Fruit fly (Drosophila melanogaster) whole organism, prepupa: ENCODE results near the gene bgm.

Experiments used
- Blimp-1 ChIP-seq: fragments of 200-800 bp; sonication (Bioruptor generic); optimal IDR thresholded peaks from 3 replicates; lab custom pipeline; 2017; ENCODE audit warnings: missing biosample characterization, missing genetic modification characterization, mild to moderate bottlenecking, moderate library complexity, missing genetic modification reagents
- CG10631 ChIP-seq: fragments of 200-800 bp; sonication (Bioruptor generic); optimal IDR thresholded peaks from 2 replicates; lab custom pipeline; 2016; ENCODE audit warnings: missing biosample characterization, missing genetic modification characterization
- CG10669 ChIP-seq: fragments of 200-800 bp; sonication (Bioruptor generic); optimal IDR thresholded peaks from 3 replicates; lab custom pipeline; 2018; ENCODE audit warnings: missing biosample characterization, mild to moderate bottlenecking, missing genetic modification characterization, moderate library complexity
- CG11294 ChIP-seq: fragments of 200-800 bp; sonication (Bioruptor generic); IDR thresholded peaks from 2 replicates; pipeline ENCODE4 v1.3.6; 2022; ENCODE audit warnings: missing biosample characterization, missing genetic modification characterization
- CG11762 ChIP-seq: fragments of 200-800 bp; sonication (Bioruptor generic); optimal IDR thresholded peaks from 3 replicates; lab custom pipeline; 2016; ENCODE audit warnings: missing biosample characterization, missing genetic modification characterization; ENCODE audit not compliant: insufficient read depth
- CG15336 ChIP-seq: fragments of 200-800 bp; sonication (Bioruptor generic); IDR thresholded peaks from 2 replicates; pipeline ENCODE4 v1.3.6; 2022; ENCODE audit warnings: missing biosample characterization, missing genetic modification characterization
- CG1621 ChIP-seq: fragments of 200-800 bp; sonication (Bioruptor generic); optimal IDR thresholded peaks from 3 replicates; lab custom pipeline; 2018; ENCODE audit warnings: missing biosample characterization, mild to moderate bottlenecking, missing genetic modification characterization
- CG16779 ChIP-seq: fragments of 200-800 bp; sonication (Bioruptor generic); optimal IDR thresholded peaks from 3 replicates; lab custom pipeline; 2017; ENCODE audit warnings: missing biosample characterization, mild to moderate bottlenecking, missing genetic modification characterization
- CG31627 ChIP-seq: fragments of 200-800 bp; sonication (Bioruptor generic); optimal IDR thresholded peaks from 3 replicates; lab custom pipeline; 2016; ENCODE audit warnings: missing biosample characterization, missing genetic modification characterization
- CG32006 ChIP-seq: fragments of 200-800 bp; sonication (Bioruptor generic); optimal IDR thresholded peaks from 3 replicates; lab custom pipeline; 2017; ENCODE audit warnings: missing biosample characterization, mild to moderate bottlenecking, missing genetic modification characterization
- CG34406 ChIP-seq: fragments of 200-800 bp; sonication (Bioruptor generic); optimal IDR thresholded peaks from 3 replicates; lab custom pipeline; 2016; ENCODE audit warnings: missing biosample characterization, missing genetic modification characterization
- CG4318 ChIP-seq: fragments of 200-800 bp; sonication (Bioruptor generic); optimal IDR thresholded peaks from 3 replicates; lab custom pipeline; 2017; ENCODE audit warnings: missing biosample characterization, mild to moderate bottlenecking, missing genetic modification characterization
- CG6163 ChIP-seq: fragments of 200-800 bp; sonication (Bioruptor generic); IDR thresholded peaks from 3 replicates; pipeline ENCODE4 v1.3.6; 2022; ENCODE audit warnings: missing biosample characterization, missing genetic modification characterization
- CG6276 ChIP-seq: fragments of 200-800 bp; sonication (Bioruptor generic); optimal IDR thresholded peaks from 2 replicates; lab custom pipeline; 2017; ENCODE audit warnings: missing biosample characterization, mild to moderate bottlenecking, missing genetic modification characterization
- CG6792 ChIP-seq: fragments of 200-800 bp; sonication (Bioruptor generic); optimal IDR thresholded peaks from 3 replicates; lab custom pipeline; 2016; ENCODE audit warnings: missing biosample characterization, missing genetic modification characterization
- CG6854 ChIP-seq: fragments of 200-800 bp; sonication (Bioruptor generic); optimal IDR thresholded peaks from 2 replicates; lab custom pipeline; 2017; ENCODE audit warnings: missing biosample characterization, mild to moderate bottlenecking, missing genetic modification characterization
- CG7368 ChIP-seq: fragments of 200-800 bp; sonication (Bioruptor generic); optimal IDR thresholded peaks from 3 replicates; lab custom pipeline; 2016; ENCODE audit warnings: missing biosample characterization, missing genetic modification characterization
- CG8119 ChIP-seq: fragments of 200-800 bp; sonication (Bioruptor generic); IDR thresholded peaks from 3 replicates; pipeline ENCODE4 v1.3.6; 2022; ENCODE audit warnings: missing biosample characterization, missing genetic modification characterization
- CG8319 ChIP-seq: fragments of 200-800 bp; sonication (Bioruptor generic); optimal IDR thresholded peaks from 3 replicates; lab custom pipeline; 2016; ENCODE audit warnings: missing biosample characterization, missing genetic modification characterization
- CG9139 ChIP-seq: fragments of 200-800 bp; sonication (Bioruptor generic); optimal IDR thresholded peaks from 3 replicates; lab custom pipeline; 2017; ENCODE audit warnings: missing biosample characterization, mild to moderate bottlenecking, missing genetic modification characterization
- Eip75B ChIP-seq: fragments of 200-800 bp; sonication (Bioruptor generic); optimal IDR thresholded peaks from 3 replicates; lab custom pipeline; 2016; ENCODE audit warnings: missing biosample characterization, missing genetic modification characterization
- Eip78C ChIP-seq: fragments of 200-800 bp; sonication (Bioruptor generic); peaks from one replicate; lab custom pipeline; 2016; ENCODE audit warnings: missing biosample characterization, missing genetic modification characterization
- Ets21C ChIP-seq: fragments of 200-800 bp; sonication (Bioruptor generic); optimal IDR thresholded peaks from 3 replicates; lab custom pipeline; 2016; ENCODE audit warnings: missing biosample characterization, missing genetic modification characterization
- Ets96B ChIP-seq: fragments of 200-800 bp; optimal IDR thresholded peaks from 2 replicates; lab custom pipeline; 2019; ENCODE audit warnings: missing biosample characterization, mild to moderate bottlenecking, missing genetic modification characterization, moderate library complexity
- Hr38 ChIP-seq: sonication (Bioruptor generic); optimal IDR thresholded peaks from 2 replicates; lab custom pipeline; 2016; ENCODE audit warnings: missing biosample characterization, missing genetic modification characterization
- Hr39 ChIP-seq: fragments of 200-800 bp; sonication (Bioruptor generic); optimal IDR thresholded peaks from 2 replicates; lab custom pipeline; 2016; ENCODE audit warnings: missing biosample characterization, missing genetic modification characterization
- Hr4 ChIP-seq: fragments of 200-800 bp; sonication (Bioruptor generic); optimal IDR thresholded peaks from 3 replicates; lab custom pipeline; 2016; ENCODE audit warnings: missing biosample characterization, missing genetic modification characterization
- OdsH ChIP-seq: fragments of 200-800 bp; sonication (Bioruptor generic); optimal IDR thresholded peaks from 3 replicates; lab custom pipeline; 2016; ENCODE audit warnings: missing biosample characterization, missing genetic modification characterization
- Smox ChIP-seq: fragments of 200-800 bp; sonication (Bioruptor generic); optimal IDR thresholded peaks from 3 replicates; lab custom pipeline; 2016; ENCODE audit warnings: missing biosample characterization, missing genetic modification characterization
- Sox14 ChIP-seq: fragments of 200-800 bp; sonication (Bioruptor generic); optimal IDR thresholded peaks from 3 replicates; lab custom pipeline; 2016; ENCODE audit warnings: missing biosample characterization, missing genetic modification characterization
- achi ChIP-seq: fragments of 200-800 bp; sonication (Bioruptor generic); optimal IDR thresholded peaks from 3 replicates; lab custom pipeline; 2016; ENCODE audit warnings: missing biosample characterization, missing genetic modification characterization
- acj6 ChIP-seq: fragments of 200-800 bp; sonication (Bioruptor generic); optimal IDR thresholded peaks from 3 replicates; lab custom pipeline; 2016; ENCODE audit warnings: missing biosample characterization, missing genetic modification characterization
- cyc ChIP-seq: fragments of 200-800 bp; sonication (Bioruptor generic); optimal IDR thresholded peaks from 3 replicates; lab custom pipeline; 2016; ENCODE audit warnings: missing biosample characterization, missing genetic modification characterization
- dac ChIP-seq: fragments of 200-800 bp; sonication (Bioruptor generic); optimal IDR thresholded peaks from 2 replicates; lab custom pipeline; 2017; ENCODE audit warnings: missing biosample characterization, mild to moderate bottlenecking, missing genetic modification characterization
- dsx ChIP-seq: fragments of 200-800 bp; optimal IDR thresholded peaks from 3 replicates; lab custom pipeline; 2019; ENCODE audit warnings: missing biosample characterization, mild to moderate bottlenecking, missing genetic modification characterization, moderate library complexity; ENCODE audit not compliant: poor library complexity, severe bottlenecking
- eg ChIP-seq: fragments of 200-800 bp; sonication (Bioruptor generic); IDR thresholded peaks from 3 replicates; pipeline ENCODE4 v1.3.6; 2022; ENCODE audit warnings: missing biosample characterization, missing genetic modification characterization
- fd59A ChIP-seq: fragments of 200-800 bp; sonication (Bioruptor generic); optimal IDR thresholded peaks from 2 replicates; lab custom pipeline; 2017; ENCODE audit warnings: missing biosample characterization, mild to moderate bottlenecking, missing genetic modification characterization, missing genetic modification reagents
- fkh ChIP-seq: fragments of 200-800 bp; sonication (Bioruptor generic); optimal IDR thresholded peaks from 3 replicates; lab custom pipeline; 2017; ENCODE audit warnings: missing biosample characterization, mild to moderate bottlenecking, missing genetic modification characterization, moderate library complexity
- lz ChIP-seq: fragments of 200-800 bp; sonication (Bioruptor generic); optimal IDR thresholded peaks from 3 replicates; lab custom pipeline; 2016; ENCODE audit warnings: missing biosample characterization, missing genetic modification characterization
- net ChIP-seq: fragments of 200-800 bp; sonication (Bioruptor generic); optimal IDR thresholded peaks from 3 replicates; lab custom pipeline; 2016; ENCODE audit warnings: missing biosample characterization, missing genetic modification characterization
- pdm3 ChIP-seq: fragments of 200-800 bp; sonication (Bioruptor generic); optimal IDR thresholded peaks from 3 replicates; lab custom pipeline; 2016; ENCODE audit warnings: missing biosample characterization, missing genetic modification characterization
- salr ChIP-seq, 2 experiments: fragments of 200-800 bp; sonication (Bioruptor generic); optimal IDR thresholded peaks; 3 replicates each; lab custom pipeline; 2016 to 2018; ENCODE audit warnings: missing biosample characterization in 2 of 2, missing genetic modification characterization in 2 of 2, mild to moderate bottlenecking in 1 of 2
- spab ChIP-seq: fragments of 200-800 bp; sonication (Bioruptor generic); optimal IDR thresholded peaks from 2 replicates; lab custom pipeline; 2017; ENCODE audit warnings: missing biosample characterization, mild to moderate bottlenecking, missing genetic modification characterization, missing genetic modification reagents
- ss ChIP-seq, 2 experiments: fragments of 200-800 bp; sonication (Bioruptor generic); optimal IDR thresholded peaks; 2 replicates in 1 of 2; 3 replicates in 1 of 2; lab custom pipeline; 2017 to 2018; ENCODE audit warnings: mild to moderate bottlenecking in 2 of 2, missing biosample characterization in 2 of 2, missing genetic modification characterization in 2 of 2, moderate library complexity in 1 of 2
- svp ChIP-seq: fragments of 200-800 bp; sonication (Bioruptor generic); peaks from one replicate; lab custom pipeline; 2016; ENCODE audit warnings: missing biosample characterization, missing genetic modification characterization

The bgm gene

dm6 chr2L:14024051-14024745, 11.4 kb downstream of the bgm start (continued):
- TF ChIP-seq CG8119 (GFP tag; lab: Robert Waterston, UW) (peak; percentile 72), eg (GFP tag; lab: Robert Waterston, UW) (peak; percentile 88), CG6792 (peak; percentile 81), CG1621 (tag; lab: Kevin White, UChicago) (peak; percentile 75), CG32006 (GFP tag; lab: Kevin White, UChicago) (peak; percentile 21), Eip75B (GFP tag; lab: Kevin White, UChicago) (peak; percentile 60), CG34406 (GFP tag; lab: Kevin White, UChicago) (peak; percentile 77), Hr4 (GFP tag; lab: Kevin White, UChicago) (peak; percentile 20), Blimp-1 (GFP tag; lab: Kevin White, UChicago) (peak; percentile 92), CG7368 (peak; percentile 83), spab (peak; percentile 74), Smox (peak; percentile 79), CG6163 (peak; percentile 91), pdm3 (GFP tag; lab: Kevin White, UChicago) (peak; percentile 72), Hr39 (GFP tag; lab: Kevin White, UChicago) (peak; percentile 44), acj6 (GFP tag; lab: Kevin White, UChicago) (peak; percentile 75), CG9139 (GFP tag; lab: Kevin White, UChicago) (peak; percentile 66), svp (GFP tag; lab: Kevin White, UChicago) (peak; percentile 69), cyc (GFP tag; lab: Kevin White, UChicago) (peak; percentile 58), CG8319 (GFP tag; lab: Kevin White, UChicago) (peak; percentile 51), fd59A (GFP tag; lab: Kevin White, UChicago) (peak; percentile 21), CG10631 (GFP tag; lab: Kevin White, UChicago) (peak; percentile 86), CG10669 (peak; percentile 55), Ets21C (GFP tag; lab: Kevin White, UChicago) (peak; percentile 49), CG31627 (peak; percentile 69), Hr38 (GFP tag; lab: Kevin White, UChicago) (peak; percentile 85), CG11762 (GFP tag; lab: Kevin White, UChicago) (peak; percentile 79), Ets96B (tag; lab: Kevin White, UChicago) (peak; percentile 12), fkh (GFP tag; lab: Kevin White, UChicago) (peak; percentile 100)

dm6 chr2L:14024746-14025105, 11.9 kb downstream of the bgm start:
- TF ChIP-seq eg (GFP tag; lab: Robert Waterston, UW) = peak; percentile 54; the same call in 2 of the 3 replicates
- peak; percentile 3 for TF ChIP-seq CG31627
- TF ChIP-seq lz (GFP tag; lab: Kevin White, UChicago) = peak; percentile 31
- TF ChIP-seq fkh (GFP tag; lab: Kevin White, UChicago) = no peak
- TF ChIP-seq CG32006 (GFP tag; lab: Kevin White, UChicago) = peak; percentile 80
- peak; percentile 45 for TF ChIP-seq CG10631 (GFP tag; lab: Kevin White, UChicago)
- no peak for TF ChIP-seq CG16779
- peak; percentile 51 for TF ChIP-seq Eip78C
- TF ChIP-seq salr (GFP tag; optimal IDR thresholded peaks at IDR 0.05; lab: Kevin White, UChicago) = peak in 1 of 2 experiments; percentile 15
- peak; percentile 34 for TF ChIP-seq CG6276 (GFP tag; lab: Kevin White, UChicago)
- peak; percentile 58 for TF ChIP-seq CG11294
- peak; percentile 14 for TF ChIP-seq dac (GFP tag; lab: Kevin White, UChicago)
- TF ChIP-seq ss (GFP tag; optimal IDR thresholded peaks at IDR 0.05; lab: Kevin White, UChicago) = no peak
- peak; percentile 4 for TF ChIP-seq net
- peak; percentile 79 for TF ChIP-seq Hr4 (GFP tag; lab: Kevin White, UChicago)
- no peak for TF ChIP-seq CG6854
- TF ChIP-seq Sox14 (GFP tag; lab: Kevin White, UChicago) = peak; percentile 19
- no peak for TF ChIP-seq dsx (GFP tag; lab: Kevin White, UChicago)
- TF ChIP-seq achi (GFP tag; lab: Kevin White, UChicago) = peak; percentile 17
- TF ChIP-seq CG15336 (GFP tag; lab: Robert Waterston, UW) = peak; percentile 71
- peak; percentile 55 for TF ChIP-seq OdsH
- TF ChIP-seq acj6 (GFP tag; lab: Kevin White, UChicago) = peak; percentile 12
- TF ChIP-seq Smox = no peak
- peak; percentile 27 for TF ChIP-seq svp (GFP tag; lab: Kevin White, UChicago)
- peak; percentile 51; the same call in 1 of the 3 replicates for TF ChIP-seq CG8119 (GFP tag; lab: Robert Waterston, UW)
- no peak for TF ChIP-seq Eip75B (GFP tag; lab: Kevin White, UChicago)
- TF ChIP-seq pdm3 (GFP tag; lab: Kevin White, UChicago) = peak; percentile 39
- peak; percentile 58 for TF ChIP-seq CG4318 (GFP tag; lab: Kevin White, UChicago)
- TF ChIP-seq, all 60 proteins: peak for 21
